Worm (Caenorhabditis elegans) whole organism, late embryonic: ENCODE measurements around the gene Y38H8A.4.
"Not testable (repeated sequence)": the region's sequence is repeated elsewhere in the genome, so short reads cannot be mapped to it uniquely, and the experiment has no call there.

ENCODE experiments used
- C08G9.2 ChIP-seq: sonication (generic microtip); optimal IDR thresholded peaks from 2 replicates; lab custom pipeline; 2016; ENCODE audit warnings: mild to moderate bottlenecking, missing genetic modification characterization, moderate library complexity, missing compliant biosample characterization
- F13H6.1 ChIP-seq: sonication (generic microtip); optimal IDR thresholded peaks from 2 replicates; lab custom pipeline; 2016; ENCODE audit warnings: missing genetic modification characterization, missing compliant biosample characterization
- K02D7.2 ChIP-seq: sonication (generic microtip); optimal IDR thresholded peaks from 2 replicates; lab custom pipeline; 2017; ENCODE audit warnings: mild to moderate bottlenecking, missing genetic modification characterization, missing compliant biosample characterization
- T23F11.4 ChIP-seq: fragments of 200-800 bp; sonication (Bioruptor generic); optimal IDR thresholded peaks from 2 replicates; lab custom pipeline; 2018; ENCODE audit warnings: mild to moderate bottlenecking, missing genetic modification characterization, missing compliant biosample characterization
- Y22D7AL.16 ChIP-seq: sonication (generic microtip); optimal IDR thresholded peaks from 2 replicates; lab custom pipeline; 2016; ENCODE audit warnings: missing genetic modification characterization, missing compliant biosample characterization
- ceh-14 ChIP-seq: sonication (generic microtip); optimal IDR thresholded peaks from 2 replicates; lab custom pipeline; 2016; ENCODE audit warnings: missing genotype, missing genetic modification characterization, missing compliant biosample characterization
- ceh-19 ChIP-seq: fragments of 200-800 bp; sonication (Bioruptor generic); optimal IDR thresholded peaks from 2 replicates; lab custom pipeline; 2018; ENCODE audit warnings: mild to moderate bottlenecking, missing genetic modification characterization, missing compliant biosample characterization
- ceh-22 ChIP-seq: sonication (generic microtip); optimal IDR thresholded peaks from 2 replicates; lab custom pipeline; 2017; ENCODE audit warnings: missing biosample characterization, missing genetic modification characterization
- ceh-24 ChIP-seq: sonication (generic microtip); optimal IDR thresholded peaks from 2 replicates; lab custom pipeline; 2016; ENCODE audit warnings: mild to moderate bottlenecking, missing genetic modification characterization, missing compliant biosample characterization
- ceh-34 ChIP-seq: sonication (generic microtip); optimal IDR thresholded peaks from 2 replicates; lab custom pipeline; 2016; ENCODE audit warnings: mild to moderate bottlenecking, missing genetic modification characterization, missing compliant biosample characterization
- ceh-9 ChIP-seq: sonication (generic microtip); optimal IDR thresholded peaks from 2 replicates; lab custom pipeline; 2016; ENCODE audit warnings: mild to moderate bottlenecking, missing genetic modification characterization, inconsistent platforms, missing compliant biosample characterization
- dmd-4 ChIP-seq: sonication (generic microtip); optimal IDR thresholded peaks from 2 replicates; lab custom pipeline; 2016; ENCODE audit warnings: borderline replicate concordance, missing genetic modification characterization, missing compliant biosample characterization
- dve-1 ChIP-seq: sonication (generic microtip); optimal IDR thresholded peaks from 2 replicates; lab custom pipeline; 2017; ENCODE audit warnings: antibody characterized with exemption, mild to moderate bottlenecking, missing genetic modification characterization, missing compliant biosample characterization
- elt-4 ChIP-seq: sonication (generic microtip); optimal IDR thresholded peaks from 2 replicates; lab custom pipeline; 2016; ENCODE audit warnings: missing genetic modification characterization, missing compliant biosample characterization
- eyg-1 ChIP-seq: sonication (generic microtip); optimal IDR thresholded peaks from 2 replicates; lab custom pipeline; 2016; ENCODE audit warnings: missing genotype, missing genetic modification characterization, missing compliant biosample characterization
- fax-1 ChIP-seq: sonication (generic microtip); optimal IDR thresholded peaks from 2 replicates; lab custom pipeline; 2016; ENCODE audit warnings: missing genotype, missing genetic modification characterization, missing compliant biosample characterization
- fkh-10 ChIP-seq: fragments of 150-350 bp; optimal IDR thresholded peaks from 2 replicates; lab custom pipeline; 2014; ENCODE audit warnings: missing biosample characterization, missing genetic modification reagents, missing genetic modification characterization
- fkh-6 ChIP-seq: sonication (generic microtip); optimal IDR thresholded peaks from 2 replicates; lab custom pipeline; 2016; ENCODE audit warnings: missing genetic modification characterization, missing compliant biosample characterization
- gmeb-2 ChIP-seq: sonication (generic microtip); optimal IDR thresholded peaks from 2 replicates; lab custom pipeline; 2016; ENCODE audit warnings: missing genetic modification characterization, inconsistent platforms, missing compliant biosample characterization
- hlh-6 ChIP-seq: sonication (generic microtip); optimal IDR thresholded peaks from 2 replicates; lab custom pipeline; 2016; ENCODE audit warnings: missing genotype, missing genetic modification characterization, missing compliant biosample characterization
- madf-2 ChIP-seq: sonication (generic microtip); optimal IDR thresholded peaks from 2 replicates; lab custom pipeline; 2017; ENCODE audit warnings: missing genetic modification characterization, missing compliant biosample characterization
- mec-3 ChIP-seq: sonication (generic microtip); optimal IDR thresholded peaks from 2 replicates; lab custom pipeline; 2016; ENCODE audit warnings: borderline replicate concordance, missing genetic modification characterization, missing compliant biosample characterization
- nhr-11 ChIP-seq: fragments of 150-350 bp; optimal IDR thresholded peaks from 2 replicates; lab custom pipeline; 2014; ENCODE audit warnings: missing biosample characterization, missing genetic modification characterization
- nhr-232 ChIP-seq: sonication (generic microtip); optimal IDR thresholded peaks from 2 replicates; lab custom pipeline; 2016; ENCODE audit warnings: missing genetic modification characterization, missing compliant biosample characterization
- odd-2 ChIP-seq: sonication (generic microtip); optimal IDR thresholded peaks from 2 replicates; lab custom pipeline; 2017; ENCODE audit warnings: antibody characterized with exemption, mild to moderate bottlenecking, missing genetic modification characterization, missing compliant biosample characterization
- pha-2 ChIP-seq: sonication (generic microtip); optimal IDR thresholded peaks from 2 replicates; lab custom pipeline; 2017; ENCODE audit warnings: mild to moderate bottlenecking, missing genetic modification characterization, missing compliant biosample characterization
- pha-4 ChIP-seq: fragments of 150-350 bp; optimal IDR thresholded peaks from 2 replicates; lab custom pipeline; 2018; ENCODE audit warnings: missing biosample characterization, missing genetic modification reagents, missing genetic modification characterization
- rnt-1 ChIP-seq: sonication (generic microtip); optimal IDR thresholded peaks from 2 replicates; lab custom pipeline; 2016; ENCODE audit warnings: missing genetic modification characterization, missing compliant biosample characterization
- sox-4 ChIP-seq: sonication (generic microtip); optimal IDR thresholded peaks from 2 replicates; lab custom pipeline; 2017; ENCODE audit warnings: mild to moderate bottlenecking, missing genetic modification characterization, inconsistent platforms, missing compliant biosample characterization
- syd-9 ChIP-seq: sonication (generic microtip); optimal IDR thresholded peaks from 2 replicates; lab custom pipeline; 2016; ENCODE audit warnings: mild to moderate bottlenecking, missing genetic modification characterization, moderate library complexity, missing compliant biosample characterization
- tbx-7 ChIP-seq: sonication (generic microtip); optimal IDR thresholded peaks from 2 replicates; lab custom pipeline; 2016; ENCODE audit warnings: missing genotype, missing genetic modification characterization, missing compliant biosample characterization
- ttx-3 ChIP-seq: sonication (generic microtip); optimal IDR thresholded peaks from 2 replicates; lab custom pipeline; 2016; ENCODE audit warnings: missing genetic modification reagents, missing genetic modification characterization, missing compliant biosample characterization
- unc-3 ChIP-seq, 2 experiments: fragments of 200-800 bp in 1 of 2; sonication (Bioruptor generic) in 1 of 2; sonication (generic microtip) in 1 of 2; conservative IDR thresholded peaks in 1 of 2; optimal IDR thresholded peaks in 1 of 2; 2 replicates each; pipeline versions ENCODE4 v1.3.6 to Lab custom; 2016 to 2022; ENCODE audit warnings: missing compliant biosample characterization in 2 of 2, missing genetic modification characterization in 2 of 2, missing genetic modification reagents in 1 of 2
- unc-42 ChIP-seq: sonication (generic microtip); optimal IDR thresholded peaks from 2 replicates; lab custom pipeline; 2016; ENCODE audit warnings: missing genotype, missing genetic modification characterization, missing compliant biosample characterization
- zip-5 ChIP-seq: sonication (generic microtip); optimal IDR thresholded peaks from 2 replicates; lab custom pipeline; 2016; ENCODE audit warnings: missing genetic modification characterization, missing compliant biosample characterization

Y38H8A.4 gene

DNA sequence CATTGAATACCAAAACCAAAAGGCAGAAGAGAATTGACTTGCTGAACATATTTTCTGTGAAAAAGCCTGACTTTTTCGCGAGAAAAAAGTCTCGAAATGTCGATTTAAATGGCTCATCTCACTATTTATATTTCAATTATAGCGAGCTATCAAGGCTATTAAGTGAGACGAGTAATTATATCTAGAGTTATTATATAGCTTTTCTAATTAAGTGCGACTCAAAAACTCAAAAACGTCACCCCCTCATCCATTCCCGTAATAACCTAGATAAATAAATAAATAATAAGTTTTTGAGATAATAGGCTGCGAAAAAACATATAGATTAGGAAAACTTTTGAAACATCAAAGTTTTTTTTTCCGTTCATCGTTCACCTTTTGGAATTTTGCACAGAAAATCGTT is 33.5 kb upstream of the Y38H8A.4 start, which contains the start of gene nlp-17:
Gene nlp-17 (minus strand): TSS at position 101 of the 400 bp plus-strand sequence.
- TF ChIP-seq ceh-34 (tag; lab: Kevin White, UChicago), result no peak
- no peak for TF ChIP-seq tbx-7 (tag; lab: Kevin White, UChicago)
- TF ChIP-seq fax-1 (tag; lab: Kevin White, UChicago), result no peak
- TF ChIP-seq rnt-1 (tag; lab: Kevin White, UChicago), result no peak
- no peak for TF ChIP-seq C08G9.2 (tag; lab: Kevin White, UChicago)
- TF ChIP-seq pha-4, result no peak
- no peak for TF ChIP-seq K02D7.2 (tag; lab: Kevin White, UChicago)

ce11 chrIV:13505144-13505543 is 33.0 kb upstream of the Y38H8A.4 start, which contains the start of gene seld-1:
seld-1 (plus strand) TSS chrIV:13505444.
- TF ChIP-seq fkh-10 (GFP tag; lab: Kevin White, UChicago), result no peak
- TF ChIP-seq nhr-11 (tag; lab: Kevin White, UChicago), result no peak
- no peak for TF ChIP-seq rnt-1 (tag; lab: Kevin White, UChicago)
- TF ChIP-seq Y22D7AL.16 (tag; lab: Kevin White, UChicago), result no peak
- TF ChIP-seq ceh-22 (tag; lab: Kevin White, UChicago), result no peak
- TF ChIP-seq dve-1 (tag; lab: Kevin White, UChicago), result no peak
- no peak for TF ChIP-seq hlh-6
- TF ChIP-seq gmeb-2 (tag; lab: Kevin White, UChicago), result no peak
- no peak for TF ChIP-seq ceh-14 (tag; lab: Kevin White, UChicago)
- no peak for TF ChIP-seq sox-4 (tag; lab: Kevin White, UChicago)
- TF ChIP-seq F13H6.1 (tag; lab: Kevin White, UChicago), result no peak
- no peak for TF ChIP-seq unc-3 (GFP tag; conservative IDR thresholded peaks at IDR 0.05; lab: Robert Waterston, UW)
- no peak for TF ChIP-seq unc-3 (tag; optimal IDR thresholded peaks at IDR 0.05; lab: Kevin White, UChicago)
- TF ChIP-seq odd-2, result no peak
- TF ChIP-seq pha-2, result no peak
- TF ChIP-seq madf-2, result no peak
- no peak for TF ChIP-seq K02D7.2 (tag; lab: Kevin White, UChicago)
- TF ChIP-seq ceh-19 (GFP tag; lab: Kevin White, UChicago), result no peak
- TF ChIP-seq ceh-9 (tag; lab: Kevin White, UChicago), result no peak
- TF ChIP-seq ceh-24 (tag; lab: Kevin White, UChicago), result no peak
- no peak for TF ChIP-seq elt-4 (tag; lab: Kevin White, UChicago)

DNA sequence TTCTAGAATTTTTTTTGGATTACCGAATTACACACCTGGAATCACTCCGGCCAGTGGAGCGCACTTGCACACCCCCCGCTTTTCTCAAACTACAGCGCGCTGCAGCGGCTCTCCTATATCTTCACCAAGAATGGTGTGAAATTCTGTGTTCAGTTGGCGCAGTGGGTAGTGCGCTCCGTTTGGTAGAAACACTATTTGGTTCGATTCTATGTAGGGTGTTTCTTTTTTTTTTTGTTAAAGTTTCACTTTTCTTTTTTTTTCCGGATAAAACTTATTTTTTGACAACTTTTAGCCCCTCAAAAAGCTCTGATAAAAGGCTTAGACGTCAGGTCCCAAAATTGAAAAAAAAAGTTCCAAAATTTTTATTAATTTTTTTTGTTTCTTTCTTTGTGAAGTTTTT is 31.9 kb upstream of the Y38H8A.4 start:
- 0 out of 2 replicates have a peak, but pooled peaks have one; percentile 19 for TF ChIP-seq unc-3 (GFP tag; conservative IDR thresholded peaks at IDR 0.05; lab: Robert Waterston, UW)
- TF ChIP-seq unc-3 (tag; optimal IDR thresholded peaks at IDR 0.05; lab: Kevin White, UChicago), result not testable (repeated sequence)
- TF ChIP-seq, all 69 proteins: peak for 1; not testable (repeated sequence) for 68

- TF ChIP-seq fkh-6 (tag; lab: Kevin White, UChicago) (no peak), mec-3 (tag; lab: Kevin White, UChicago) (no peak), syd-9 (tag; lab: Kevin White, UChicago) (no peak), unc-42 (tag; lab: Kevin White, UChicago) (no peak), ttx-3 (tag; lab: Kevin White, UChicago) (no peak), T23F11.4 (no peak), nhr-232 (tag; lab: Kevin White, UChicago) (no peak), eyg-1 (tag; lab: Kevin White, UChicago) (no peak), dmd-4 (tag; lab: Kevin White, UChicago) (no peak), zip-5 (no peak)
These were observed 30.7 kb upstream of the Y38H8A.4 start, which contains the start of gene tbc-9 for ce11 chrIV:13502806-13503363. tbc-9 (minus strand) TSS chrIV:13502856.
